Worm (Caenorhabditis elegans): ENCODE measurements around the gene nspg-10.

The nspg-10 gene

DNA sequence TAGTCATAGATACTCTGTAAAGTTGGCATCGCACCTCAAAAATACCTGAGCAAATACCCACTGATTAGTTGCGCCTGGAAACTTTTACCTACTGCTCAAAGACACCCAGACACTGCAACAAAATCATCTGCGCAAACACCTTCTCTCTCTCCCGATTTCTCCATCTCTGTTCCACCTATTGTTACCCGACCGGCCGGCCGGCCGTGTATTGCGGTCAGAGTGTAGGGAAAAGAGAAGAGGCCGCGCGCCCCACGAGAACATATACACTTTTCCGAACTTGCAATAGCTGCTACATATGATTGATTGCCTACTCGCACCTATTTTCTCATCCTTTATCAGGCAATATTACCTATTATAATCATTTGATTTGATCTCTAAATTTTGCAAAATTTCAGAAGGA is 17.2 kb upstream of the nspg-10 start:
- peak; percentile 62 for TF ChIP-seq pha-4 (tag; optimal IDR thresholded peaks at IDR 0.05)
- TF ChIP-seq nhr-25 (tag; optimal IDR thresholded peaks at IDR 0.05) = no peak

DNA sequence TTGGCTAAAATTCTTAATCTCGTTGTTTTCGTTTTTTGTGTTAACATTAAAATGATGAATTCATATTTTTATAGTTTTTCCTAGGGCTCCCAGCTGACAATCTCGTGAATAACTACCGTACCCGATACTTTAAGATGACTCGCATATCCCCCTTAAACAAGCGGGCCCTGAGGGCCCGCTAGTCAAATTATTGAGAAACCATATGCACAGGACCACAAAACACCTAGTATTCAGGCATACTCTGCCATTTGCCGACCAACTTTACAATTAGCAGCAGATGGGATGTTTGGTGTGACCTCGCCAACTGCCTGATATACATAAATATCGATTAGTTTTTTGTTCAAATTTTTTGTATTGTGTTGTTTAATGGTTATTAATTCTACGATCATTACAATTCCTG is 8.8 kb upstream of the nspg-10 start, which contains the start of gene F19C7.3:
Gene F19C7.3, plus strand, starts transcription at position 301 of the 400 bp plus-strand sequence.
- TF ChIP-seq nfya-1 (tag; optimal IDR thresholded peaks at IDR 0.05; ENCODE audit: insufficient read depth) = no peak
- TF ChIP-seq nhr-77 (tag; optimal IDR thresholded peaks at IDR 0.05) = no peak
- no peak for TF ChIP-seq aly-2 (tag; optimal IDR thresholded peaks at IDR 0.05)
- TF ChIP-seq ztf-11 (tag; optimal IDR thresholded peaks at IDR 0.05) = no peak
- TF ChIP-seq ztf-4 (tag; optimal IDR thresholded peaks at IDR 0.05) = no peak
- no peak for TF ChIP-seq jun-1 (tag; optimal IDR thresholded peaks at IDR 0.05)
- no peak for TF ChIP-seq fkh-10 (GFP tag; optimal IDR thresholded peaks at IDR 0.05)
- TF ChIP-seq pqm-1 (tag; optimal IDR thresholded peaks at IDR 0.05) = no peak
- TF ChIP-seq nhr-23 (tag; optimal IDR thresholded peaks at IDR 0.05) = no peak
- TF ChIP-seq ceh-16 (tag; optimal IDR thresholded peaks at IDR 0.05) = no peak
- no peak for TF ChIP-seq unc-62 (GFP tag; optimal IDR thresholded peaks at IDR 0.05)
- no peak for TF ChIP-seq mdl-1 (tag; optimal IDR thresholded peaks at IDR 0.05)
- no peak for TF ChIP-seq egl-27 (tag; optimal IDR thresholded peaks at IDR 0.05)

- TF ChIP-seq nhr-11 (tag; optimal IDR thresholded peaks at IDR 0.05) (no peak), pqm-1 (tag; optimal IDR thresholded peaks at IDR 0.05) (peak; percentile 66), sea-2 (GFP tag; optimal IDR thresholded peaks at IDR 0.05) (no peak), elt-2 (tag; optimal IDR thresholded peaks at IDR 0.05) (peak; percentile 67), fkh-10 (GFP tag; optimal IDR thresholded peaks at IDR 0.05) (no peak), R02D3.7 (tag; optimal IDR thresholded peaks at IDR 0.05) (no peak), nhr-25 (tag; optimal IDR thresholded peaks at IDR 0.05) (no peak)
These were observed 6.1 kb upstream of the nspg-10 start, which contains the start of gene F19C7.2 for ce11 chrIV:4599352-4600004. Gene F19C7.2, plus strand, starts transcription at chrIV:4599954.

DNA sequence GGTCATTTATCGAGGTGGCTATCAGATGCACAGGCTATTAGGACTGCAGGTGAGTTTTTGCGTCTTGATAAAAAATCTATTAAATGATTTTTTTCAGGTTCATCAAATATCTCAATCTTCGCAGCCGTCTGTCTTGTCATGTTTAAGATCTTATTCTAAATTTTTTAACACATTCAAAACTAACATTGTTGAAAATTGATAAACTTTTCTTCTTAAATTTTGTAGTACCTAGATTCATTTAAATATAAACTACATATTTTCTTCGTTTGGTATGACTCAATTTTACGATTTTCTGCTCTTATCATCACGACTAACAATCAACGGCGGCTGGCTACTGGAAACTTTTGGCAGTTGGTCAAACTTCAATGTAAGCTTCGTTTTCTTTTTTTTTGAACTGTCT is 3.0 kb upstream of the nspg-10 start, which contains the start of gene F19C7.4:
Gene F19C7.4, plus strand, starts transcription at position 301 of the 400 bp plus-strand sequence.
- TF ChIP-seq elt-1 (tag; optimal IDR thresholded peaks at IDR 0.05) = no peak
- TF ChIP-seq nhr-76 (tag; optimal IDR thresholded peaks at IDR 0.05) = no peak
- no peak for TF ChIP-seq ceh-28 (tag; optimal IDR thresholded peaks at IDR 0.05)
- TF ChIP-seq unc-39 (tag; optimal IDR thresholded peaks at IDR 0.05) = no peak
- no peak for TF ChIP-seq pqm-1 (tag; optimal IDR thresholded peaks at IDR 0.05)
- TF ChIP-seq egl-27 (tag; optimal IDR thresholded peaks at IDR 0.05) = no peak
- no peak for TF ChIP-seq elt-3 (tag; optimal IDR thresholded peaks at IDR 0.05)
- no peak for TF ChIP-seq ceh-9 (tag; optimal IDR thresholded peaks at IDR 0.05)
- TF ChIP-seq eor-1 (tag; optimal IDR thresholded peaks at IDR 0.05) = no peak
- no peak for TF ChIP-seq elt-2 (tag; optimal IDR thresholded peaks at IDR 0.05)
- no peak for TF ChIP-seq nhr-77 (tag; optimal IDR thresholded peaks at IDR 0.05)
- no peak for TF ChIP-seq ZK546.5 (tag; optimal IDR thresholded peaks at IDR 0.05)
- TF ChIP-seq nhr-25 (tag; optimal IDR thresholded peaks at IDR 0.05) = no peak

DNA sequence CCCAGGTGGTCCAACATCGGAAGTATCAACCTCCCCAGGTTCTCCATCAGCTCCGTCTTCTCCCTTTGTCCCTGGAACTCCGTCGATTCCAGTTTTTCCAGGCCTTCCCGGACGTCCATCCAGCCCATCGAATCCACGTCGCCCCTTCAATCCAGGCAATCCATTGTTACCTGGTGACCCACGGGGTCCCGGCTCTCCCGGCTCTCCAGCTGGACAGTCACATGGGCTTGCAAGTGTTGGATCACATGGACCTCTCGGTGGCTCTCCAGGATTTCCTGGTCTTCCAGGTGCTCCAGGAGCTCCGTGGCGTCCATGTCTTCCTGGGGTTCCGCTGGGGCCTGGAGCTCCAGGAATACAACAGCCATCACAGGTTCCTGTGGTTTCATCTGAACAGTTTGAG is 3.1 kb downstream of the nspg-10 start:
- TF ChIP-seq mdl-1 (tag; optimal IDR thresholded peaks at IDR 0.05) = no peak
- TF ChIP-seq nhr-43 (tag; optimal IDR thresholded peaks at IDR 0.05; ENCODE audit: poor library complexity, severe bottlenecking) = no peak
- TF ChIP-seq egl-5 (tag; optimal IDR thresholded peaks at IDR 0.05) = no peak
- TF ChIP-seq nhr-76 (tag; optimal IDR thresholded peaks at IDR 0.05) = no peak
- TF ChIP-seq lin-39 (tag; optimal IDR thresholded peaks at IDR 0.05) = no peak
- no peak for TF ChIP-seq skn-1 (tag; optimal IDR thresholded peaks at IDR 0.05)
- TF ChIP-seq nhr-28 (tag; optimal IDR thresholded peaks at IDR 0.05) = no peak
- TF ChIP-seq fos-1 (tag; optimal IDR thresholded peaks at IDR 0.05) = no peak
- no peak for TF ChIP-seq lsy-12 (tag; optimal IDR thresholded peaks at IDR 0.05)
- TF ChIP-seq nhr-67 (tag; optimal IDR thresholded peaks at IDR 0.05) = no peak
- TF ChIP-seq sea-2 (GFP tag; optimal IDR thresholded peaks at IDR 0.05) = no peak
- no peak for TF ChIP-seq ZK546.5 (tag; optimal IDR thresholded peaks at IDR 0.05)
- TF ChIP-seq jun-1 (tag; optimal IDR thresholded peaks at IDR 0.05) = no peak
- TF ChIP-seq ceh-9 (tag; optimal IDR thresholded peaks at IDR 0.05) = no peak
- TF ChIP-seq aly-2 (tag; optimal IDR thresholded peaks at IDR 0.05) = no peak
- TF ChIP-seq nhr-77 (tag; optimal IDR thresholded peaks at IDR 0.05) = no peak
